Fruit fly (Drosophila melanogaster) whole organism, embryonic: ENCODE data around the gene Cht5.

Experiments
- B-H1 ChIP-seq: fragments of 200-800 bp; sonication (Bioruptor generic); IDR thresholded peaks from 3 replicates; pipeline ENCODE4 v1.3.6; 2022; ENCODE audit warnings: missing biosample characterization, missing genetic modification characterization
- CG10274 ChIP-seq: fragments of 200-800 bp; sonication (Bioruptor generic); optimal IDR thresholded peaks from 3 replicates; lab custom pipeline; 2017; ENCODE audit warnings: missing biosample characterization, mild to moderate bottlenecking, missing genetic modification characterization
- CG11504 ChIP-seq: fragments of 200-800 bp; sonication (Bioruptor generic); optimal IDR thresholded peaks from 3 replicates; lab custom pipeline; 2019; ENCODE audit warnings: missing biosample characterization, mild to moderate bottlenecking, missing genetic modification characterization, moderate library complexity
- CG11560 ChIP-seq: fragments of 200-800 bp; sonication (Bioruptor generic); IDR thresholded peaks from 3 replicates; pipeline ENCODE4 v1.3.6; 2022; ENCODE audit warnings: missing biosample characterization, missing genetic modification characterization
- CG11696 ChIP-seq: fragments of 200-800 bp; sonication (Bioruptor generic); IDR thresholded peaks from 2 replicates; pipeline ENCODE4 v1.3.6; 2022; ENCODE audit warnings: missing biosample characterization, missing genetic modification characterization
- CG13424 ChIP-seq: fragments of 200-800 bp; sonication (Bioruptor generic); optimal IDR thresholded peaks from 2 replicates; lab custom pipeline; 2019; ENCODE audit warnings: missing biosample characterization, mild to moderate bottlenecking, missing genetic modification characterization, moderate library complexity
- CG15269 ChIP-seq: fragments of 200-800 bp; sonication (Bioruptor generic); optimal IDR thresholded peaks from 2 replicates; lab custom pipeline; 2018; ENCODE audit warnings: missing biosample characterization, mild to moderate bottlenecking, missing genetic modification characterization, moderate library complexity
- CG15696 ChIP-seq: fragments of 200-800 bp; sonication (Bioruptor generic); optimal IDR thresholded peaks from 2 replicates; lab custom pipeline; 2019; ENCODE audit warnings: missing biosample characterization, mild to moderate bottlenecking, missing genetic modification characterization, moderate library complexity
- CG17361 ChIP-seq: fragments of 200-800 bp; sonication (Bioruptor generic); IDR thresholded peaks from 3 replicates; pipeline ENCODE4 v1.3.6; 2022; ENCODE audit warnings: missing biosample characterization, missing genetic modification characterization
- CG2199 ChIP-seq: fragments of 200-800 bp; sonication (Bioruptor generic); IDR thresholded peaks from 3 replicates; pipeline ENCODE4 v1.3.6; 2022; ENCODE audit warnings: missing biosample characterization, missing genetic modification characterization
- CG2678 ChIP-seq: fragments of 200-800 bp; sonication (Bioruptor generic); optimal IDR thresholded peaks from 3 replicates; lab custom pipeline; 2019; ENCODE audit warnings: missing biosample characterization, mild to moderate bottlenecking, missing genetic modification characterization, moderate library complexity
- CG30431 ChIP-seq: fragments of 200-800 bp; sonication (Bioruptor generic); optimal IDR thresholded peaks from 2 replicates; lab custom pipeline; 2017; ENCODE audit warnings: missing biosample characterization, missing genetic modification characterization
- CG31388 ChIP-seq: fragments of 200-800 bp; sonication (Bioruptor generic); optimal IDR thresholded peaks from 2 replicates; lab custom pipeline; 2016; ENCODE audit warnings: missing biosample characterization, missing genetic modification characterization
- CG32767 ChIP-seq: fragments of 200-800 bp; sonication (Bioruptor generic); IDR thresholded peaks from 2 replicates; pipeline ENCODE4 v1.3.6; 2022; ENCODE audit warnings: missing biosample characterization, missing genetic modification characterization
- CG3281 ChIP-seq: fragments of 200-800 bp; sonication (Bioruptor generic); optimal IDR thresholded peaks from 3 replicates; lab custom pipeline; 2017; ENCODE audit warnings: missing biosample characterization, mild to moderate bottlenecking, missing genetic modification characterization
- CG5180 ChIP-seq: fragments of 200-800 bp; sonication (Bioruptor generic); optimal IDR thresholded peaks from 3 replicates; lab custom pipeline; 2017; ENCODE audit warnings: missing biosample characterization, missing genetic modification characterization, mild to moderate bottlenecking, moderate library complexity, missing genetic modification reagents
- CG7271 ChIP-seq: fragments of 200-800 bp; sonication (Bioruptor generic); optimal IDR thresholded peaks from 2 replicates; lab custom pipeline; 2018; ENCODE audit warnings: missing biosample characterization, mild to moderate bottlenecking, missing genetic modification characterization, moderate library complexity
- CG7987 ChIP-seq: fragments of 200-800 bp; sonication (Bioruptor generic); optimal IDR thresholded peaks from 2 replicates; lab custom pipeline; 2018; ENCODE audit warnings: missing biosample characterization, mild to moderate bottlenecking, missing genetic modification characterization, moderate library complexity
- CrebB ChIP-seq: fragments of 200-800 bp; sonication (Bioruptor generic); optimal IDR thresholded peaks from 3 replicates; lab custom pipeline; 2018; ENCODE audit warnings: missing biosample characterization, mild to moderate bottlenecking, missing genetic modification characterization
- Ets65A ChIP-seq: fragments of 200-800 bp; sonication (Bioruptor generic); peaks from one replicate; lab custom pipeline; 2016; ENCODE audit warnings: missing biosample characterization, missing genetic modification characterization
- Fer3 ChIP-seq: fragments of 200-800 bp; sonication (Bioruptor generic); optimal IDR thresholded peaks from 2 replicates; lab custom pipeline; 2018; ENCODE audit warnings: missing biosample characterization, mild to moderate bottlenecking, missing genetic modification characterization, moderate library complexity
- HLH3B ChIP-seq: fragments of 200-800 bp; sonication (Bioruptor generic); IDR thresholded peaks from 2 replicates; pipeline ENCODE4 v1.3.6; 2022; ENCODE audit warnings: missing biosample characterization, missing genetic modification characterization
- Hand ChIP-seq: fragments of 200-800 bp; sonication (Bioruptor generic); optimal IDR thresholded peaks from 2 replicates; lab custom pipeline; 2017; ENCODE audit warnings: mild to moderate bottlenecking, missing biosample characterization, missing genetic modification reagents, missing genetic modification characterization
- Hr51 ChIP-seq, 2 experiments: fragments of 200-800 bp; sonication (Bioruptor generic); optimal IDR thresholded peaks; 2 replicates in 1 of 2; 3 replicates in 1 of 2; lab custom pipeline; 2016 to 2018; ENCODE audit warnings: missing biosample characterization in 2 of 2, missing genetic modification characterization in 2 of 2, mild to moderate bottlenecking in 1 of 2, moderate library complexity in 1 of 2
- Hr78 ChIP-seq, 2 experiments: fragments of 200-800 bp in 1 of 2; fragments of >200 bp in 1 of 2; sonication (Bioruptor generic) in 1 of 2; optimal IDR thresholded peaks; 2 replicates each; lab custom pipeline; 2017 to 2019; ENCODE audit warnings: missing biosample characterization in 2 of 2, missing genetic modification characterization in 2 of 2, mild to moderate bottlenecking in 1 of 2, moderate library complexity in 1 of 2
- Kr ChIP-seq: fragments of 200-800 bp; sonication (Bioruptor generic); optimal IDR thresholded peaks from 2 replicates; lab custom pipeline; 2017; ENCODE audit warnings: missing biosample characterization, mild to moderate bottlenecking, missing genetic modification characterization
- Lim3 ChIP-seq: fragments of 200-800 bp; sonication (Bioruptor generic); IDR thresholded peaks from 2 replicates; pipeline ENCODE4 v1.3.6; 2022; ENCODE audit warnings: missing biosample characterization, missing genetic modification characterization
- NC2α ChIP-seq: fragments of 200-800 bp; sonication (Bioruptor generic); optimal IDR thresholded peaks from 2 replicates; lab custom pipeline; 2016; ENCODE audit warnings: missing biosample characterization, missing genetic modification characterization
- NFAT ChIP-seq: fragments of 200-800 bp; sonication (Bioruptor generic); IDR thresholded peaks from 2 replicates; pipeline ENCODE4 v1.3.6; 2022; ENCODE audit warnings: missing biosample characterization, missing genetic modification characterization
- NK7.1 ChIP-seq: fragments of 200-800 bp; sonication (Bioruptor generic); optimal IDR thresholded peaks from 3 replicates; lab custom pipeline; 2016; ENCODE audit warnings: missing biosample characterization, missing genetic modification characterization
- Nf-YC ChIP-seq: fragments of 200-800 bp; optimal IDR thresholded peaks from 3 replicates; lab custom pipeline; 2019; ENCODE audit warnings: missing biosample characterization, mild to moderate bottlenecking, missing genetic modification characterization, moderate library complexity
- ash1 ChIP-seq: fragments of 200-800 bp; sonication (Bioruptor generic); optimal IDR thresholded peaks from 2 replicates; lab custom pipeline; 2018; ENCODE audit warnings: missing biosample characterization, mild to moderate bottlenecking, missing genetic modification characterization
- bcd ChIP-seq: fragments of 200-800 bp; sonication (Bioruptor generic); optimal IDR thresholded peaks from 2 replicates; lab custom pipeline; 2017; ENCODE audit warnings: missing biosample characterization, mild to moderate bottlenecking, missing genetic modification characterization
- chif ChIP-seq, 2 experiments: fragments of 200-800 bp; sonication (Bioruptor generic); optimal IDR thresholded peaks; 3 replicates each; lab custom pipeline; 2016; ENCODE audit warnings: missing biosample characterization in 2 of 2, missing genetic modification characterization in 2 of 2
- ci ChIP-seq: fragments of 200-800 bp; sonication (Bioruptor generic); IDR thresholded peaks from 3 replicates; pipeline ENCODE4 v1.3.6; 2022; ENCODE audit warnings: missing biosample characterization, missing genetic modification characterization
- fd102C ChIP-seq: fragments of 200-800 bp; sonication (Bioruptor generic); optimal IDR thresholded peaks from 2 replicates; lab custom pipeline; 2018; ENCODE audit warnings: missing biosample characterization, mild to moderate bottlenecking, missing genetic modification characterization, moderate library complexity
- h ChIP-seq: fragments of >200 bp; optimal IDR thresholded peaks from 2 replicates; lab custom pipeline; 2017
- her ChIP-seq: fragments of 200-800 bp; sonication (Bioruptor generic); optimal IDR thresholded peaks from 2 replicates; lab custom pipeline; 2016; ENCODE audit warnings: missing biosample characterization, missing genetic modification characterization
- kay ChIP-seq: fragments of 200-800 bp; sonication (Bioruptor generic); optimal IDR thresholded peaks from 2 replicates; lab custom pipeline; 2016; ENCODE audit warnings: missing biosample characterization, missing genetic modification characterization
- lola ChIP-seq, 3 experiments: fragments of >200 bp in 2 of 3; fragments of 200-800 bp in 1 of 3; sonication (Bioruptor generic) in 1 of 3; optimal IDR thresholded peaks; 2 replicates each; lab custom pipeline; 2017 to 2019; ENCODE audit warnings: missing biosample characterization in 3 of 3, missing genetic modification characterization in 3 of 3, mild to moderate bottlenecking in 1 of 3, moderate library complexity in 1 of 3
- maf-S ChIP-seq: fragments of 200-800 bp; sonication (Bioruptor generic); optimal IDR thresholded peaks from 2 replicates; lab custom pipeline; 2016; ENCODE audit warnings: missing biosample characterization, missing genetic modification characterization
- pita ChIP-seq: fragments of 200-800 bp; sonication (Bioruptor generic); optimal IDR thresholded peaks from 2 replicates; lab custom pipeline; 2017; ENCODE audit warnings: missing biosample characterization, mild to moderate bottlenecking, missing genetic modification characterization
- prd ChIP-seq, 3 experiments: fragments of >200 bp in 2 of 3; fragments of 200-800 bp in 1 of 3; sonication (Bioruptor generic) in 1 of 3; optimal IDR thresholded peaks in 2 of 3; IDR thresholded peaks in 1 of 3; 2 replicates in 2 of 3; 3 replicates in 1 of 3; pipeline versions ENCODE4 v1.3.6 to Lab custom; 2017 to 2022; ENCODE audit warnings: missing biosample characterization in 1 of 3, missing genetic modification characterization in 1 of 3
- repo ChIP-seq: fragments of 200-800 bp; sonication (Bioruptor generic); optimal IDR thresholded peaks from 2 replicates; lab custom pipeline; 2016; ENCODE audit warnings: missing biosample characterization, missing genetic modification characterization
- rib ChIP-seq: fragments of 200-800 bp; sonication (Bioruptor generic); IDR thresholded peaks from 2 replicates; pipeline ENCODE4 v1.3.6; 2022; ENCODE audit warnings: missing biosample characterization, missing genetic modification characterization
- sens ChIP-seq: fragments of 200-800 bp; sonication (Bioruptor generic); peaks from one replicate; lab custom pipeline; 2016; ENCODE audit warnings: missing biosample characterization, missing genetic modification characterization
- ssp ChIP-seq: fragments of 200-800 bp; sonication (Bioruptor generic); IDR thresholded peaks from 2 replicates; pipeline ENCODE4 v1.3.6; 2022; ENCODE audit warnings: missing biosample characterization, missing genetic modification characterization
- tin ChIP-seq: fragments of 200-800 bp; sonication (Bioruptor generic); optimal IDR thresholded peaks from 3 replicates; lab custom pipeline; 2016; ENCODE audit warnings: missing biosample characterization, missing genetic modification characterization
- ttk ChIP-seq: fragments of 200-800 bp; sonication (Bioruptor generic); IDR thresholded peaks from 2 replicates; pipeline ENCODE4 v2.1.2; 2022; ENCODE audit warnings: missing biosample characterization, missing genetic modification characterization
- vnd ChIP-seq: fragments of 200-800 bp; sonication (Bioruptor generic); IDR thresholded peaks from 3 replicates; pipeline ENCODE4 v1.3.6; 2022; ENCODE audit warnings: missing biosample characterization, missing genetic modification characterization; ENCODE audit not compliant: partially characterized antibody
- zf30C ChIP-seq: fragments of 200-800 bp; sonication (Bioruptor generic); optimal IDR thresholded peaks from 3 replicates; lab custom pipeline; 2018; ENCODE audit warnings: missing biosample characterization, mild to moderate bottlenecking, missing genetic modification characterization

Gene Cht5

dm6 chr3R:13806710-13807093 lies 39.4 kb downstream of the Cht5 start (continued):
- TF ChIP-seq CG11504 (tag; lab: Kevin White, UChicago) (peak; percentile 28), CrebB (tag; lab: Kevin White, UChicago) (no peak), NFAT (GFP tag; lab: Robert Waterston, UW) (no peak), Hr78 (GFP tag; optimal IDR thresholded peaks at IDR 0.05; lab: Kevin White, UChicago) (no peak), Hand (GFP tag; lab: Kevin White, UChicago) (no peak), lola (GFP tag; optimal IDR thresholded peaks at IDR 0.05; lab: Kevin White, UChicago) (peak in 1 of 3 experiments; percentile 0), CG15696 (tag; lab: Kevin White, UChicago) (no peak), CG2678 (peak; percentile 18), CG5180 (GFP tag; lab: Kevin White, UChicago) (no peak), her (GFP tag; lab: Kevin White, UChicago) (no peak), prd (optimal IDR thresholded peaks at IDR 0.05; lab: Kevin White, UChicago) (no peak), prd (GFP tag; IDR thresholded peaks at IDR 0.05; lab: Robert Waterston, UW) (0 out of 3 replicates have a peak, but pooled peaks have one; percentile 19), CG3281 (GFP tag; lab: Kevin White, UChicago) (no peak), bcd (GFP tag; lab: Kevin White, UChicago) (no peak), CG11560 (tag; lab: Robert Waterston, UW) (no peak), CG32767 (no peak), kay (GFP tag; lab: Kevin White, UChicago) (no peak), ssp (GFP tag; lab: Robert Waterston, UW) (no peak), CG30431 (no peak), CG31388 (GFP tag; lab: Kevin White, UChicago) (no peak), Lim3 (GFP tag; lab: Robert Waterston, UW) (no peak), Fer3 (no peak), vnd (no peak), sens (GFP tag; lab: Kevin White, UChicago) (peak; percentile 66), rib (no peak), NC2α (GFP tag; lab: Kevin White, UChicago) (no peak), Nf-YC (tag; lab: Kevin White, UChicago) (no peak), chif (GFP tag; optimal IDR thresholded peaks at IDR 0.05; lab: Kevin White, UChicago) (no peak), CG10274 (GFP tag; lab: Kevin White, UChicago) (no peak), NK7.1 (GFP tag; lab: Kevin White, UChicago) (no peak), CG7271 (tag; lab: Kevin White, UChicago) (no peak), ci (no peak), Ets65A (GFP tag; lab: Kevin White, UChicago) (no peak), CG17361 (0 out of 3 replicates have a peak, but pooled peaks have one; percentile 23), maf-S (no peak), repo (GFP tag; lab: Kevin White, UChicago) (no peak), h (no peak), CG13424 (tag; lab: Kevin White, UChicago) (no peak), CG15269 (tag; lab: Kevin White, UChicago) (no peak), pita (GFP tag; lab: Kevin White, UChicago) (no peak), CG2199 (no peak), CG11696 (GFP tag; lab: Robert Waterston, UW) (no peak), CG7987 (GFP tag; lab: Kevin White, UChicago) (no peak), zf30C (GFP tag; lab: Kevin White, UChicago) (no peak), Kr (no peak), Hr51 (GFP tag; optimal IDR thresholded peaks at IDR 0.05; lab: Kevin White, UChicago) (peak in 1 of 2 experiments; percentile 18), tin (GFP tag; lab: Kevin White, UChicago) (no peak), HLH3B (GFP tag; lab: Robert Waterston, UW) (no peak), ash1 (GFP tag; lab: Kevin White, UChicago) (no peak), ttk (GFP tag; lab: Robert Waterston, UW) (no peak), B-H1 (no peak), fd102C (GFP tag; lab: Kevin White, UChicago) (no peak)
